Worm (Caenorhabditis elegans) whole organism, L4/young adult: ENCODE results near the gene F38B7.11.

Source experiments
- W03F9.2 ChIP-seq: fragments of 150-350 bp; optimal IDR thresholded peaks from 2 replicates; lab custom pipeline; 2014; ENCODE audit warnings: missing biosample characterization, missing genetic modification characterization
- him-1 ChIP-seq: sonication (generic microtip); optimal IDR thresholded peaks from 2 replicates; lab custom pipeline; 2016; ENCODE audit warnings: missing genotype, missing genetic modification reagents, missing genetic modification characterization, missing compliant biosample characterization

ce11 chrV:11564573-11564972, 17.7 kb downstream of the F38B7.11 start, which contains the start of gene srx-87:
- TF ChIP-seq W03F9.2 (tag; lab: Kevin White, UChicago) (no peak), him-1 (tag; lab: Kevin White, UChicago) (no peak)
